Worm (Caenorhabditis elegans) whole organism, young adult: ENCODE data around the gene ciao-2B.

Experiments
- B0336.3 ChIP-seq: fragments of 200-800 bp; sonication (Bioruptor generic); IDR thresholded peaks from 2 replicates; pipeline ENCODE4 v1.3.6; 2022; ENCODE audit warnings: missing genetic modification characterization, missing compliant biosample characterization
- F39B2.1 ChIP-seq: fragments of 200-800 bp; sonication (Bioruptor generic); IDR thresholded peaks from 2 replicates; pipeline ENCODE4 v1.3.6; 2022; ENCODE audit warnings: missing genetic modification reagents, missing genetic modification characterization, missing compliant biosample characterization
- F57A8.1 ChIP-seq: fragments of 200-800 bp; sonication (Bioruptor generic); optimal IDR thresholded peaks from 2 replicates; lab custom pipeline; 2018; ENCODE audit warnings: mild to moderate bottlenecking, missing genetic modification characterization, moderate library complexity, missing compliant biosample characterization
- K12H6.12 ChIP-seq: fragments of 200-800 bp; sonication (Bioruptor generic); optimal IDR thresholded peaks from 2 replicates; lab custom pipeline; 2018; ENCODE audit warnings: mild to moderate bottlenecking, missing genetic modification characterization, missing compliant biosample characterization
- Y56A3A.18 ChIP-seq: fragments of 200-800 bp; sonication (Bioruptor generic); IDR thresholded peaks from 2 replicates; pipeline ENCODE4 v1.3.6; 2022; ENCODE audit warnings: missing genetic modification reagents, missing genetic modification characterization, missing compliant biosample characterization
- Y67H2A.10 ChIP-seq: fragments of 200-800 bp; sonication (Bioruptor generic); conservative IDR thresholded peaks from 2 replicates; pipeline ENCODE4 v1.3.6; 2022; ENCODE audit warnings: missing genetic modification reagents, missing genetic modification characterization, missing compliant biosample characterization
- bed-2 ChIP-seq: fragments of 200-800 bp; sonication (Bioruptor generic); IDR thresholded peaks from 2 replicates; pipeline ENCODE4 v1.3.6; 2022; ENCODE audit warnings: missing genetic modification reagents, missing genetic modification characterization, missing compliant biosample characterization
- ccch-3 ChIP-seq: fragments of 200-800 bp; sonication (Bioruptor generic); optimal IDR thresholded peaks from 2 replicates; lab custom pipeline; 2018; ENCODE audit warnings: mild to moderate bottlenecking, missing genetic modification characterization, missing compliant biosample characterization
- cebp-1 ChIP-seq, 2 experiments: fragments of 200-800 bp in 1 of 2; sonication (Bioruptor generic) in 1 of 2; sonication (generic microtip) in 1 of 2; IDR thresholded peaks in 1 of 2; optimal IDR thresholded peaks in 1 of 2; 2 replicates each; pipeline versions ENCODE4 v1.3.6 to Lab custom; 2017 to 2022; ENCODE audit warnings: missing compliant biosample characterization in 2 of 2, missing genetic modification characterization in 2 of 2, mild to moderate bottlenecking in 1 of 2, missing genetic modification reagents in 1 of 2, moderate library complexity in 1 of 2
- ceh-100 ChIP-seq: fragments of 200-800 bp; sonication (Bioruptor generic); IDR thresholded peaks from 2 replicates; pipeline ENCODE4 v1.3.6; 2022; ENCODE audit warnings: missing genetic modification reagents, missing genetic modification characterization, missing compliant biosample characterization
- ceh-58 ChIP-seq: fragments of 200-800 bp; sonication (Bioruptor generic); IDR thresholded peaks from 2 replicates; pipeline ENCODE4 v1.3.6; 2022; ENCODE audit warnings: missing genetic modification characterization, missing compliant biosample characterization
- dpff-1 ChIP-seq: sonication (generic microtip); optimal IDR thresholded peaks from 2 replicates; lab custom pipeline; 2017; ENCODE audit warnings: mild to moderate bottlenecking, missing genetic modification characterization, missing compliant biosample characterization
- egl-44 ChIP-seq: fragments of 200-800 bp; sonication (Bioruptor generic); IDR thresholded peaks from 2 replicates; pipeline ENCODE4 v1.3.6; 2022; ENCODE audit warnings: missing genetic modification reagents, missing genetic modification characterization, missing compliant biosample characterization
- egrh-3 ChIP-seq: fragments of 200-800 bp; sonication (Bioruptor generic); IDR thresholded peaks from 2 replicates; pipeline ENCODE4 v1.3.6; 2022; ENCODE audit warnings: missing genetic modification reagents, missing genetic modification characterization, missing compliant biosample characterization
- ekl-4 ChIP-seq: fragments of 200-800 bp; sonication (Bioruptor generic); IDR thresholded peaks from 2 replicates; pipeline ENCODE4 v1.3.6; 2022; ENCODE audit warnings: missing genetic modification reagents, missing genetic modification characterization, missing compliant biosample characterization
- ets-4 ChIP-seq: fragments of 200-800 bp; sonication (Bioruptor generic); optimal IDR thresholded peaks from 2 replicates; lab custom pipeline; 2018; ENCODE audit warnings: mild to moderate bottlenecking, missing genetic modification characterization, missing compliant biosample characterization
- hmg-1.2 ChIP-seq: fragments of 200-800 bp; sonication (Bioruptor generic); IDR thresholded peaks from 2 replicates; pipeline ENCODE4 v1.3.6; 2022; ENCODE audit warnings: missing genetic modification reagents, missing genetic modification characterization, missing compliant biosample characterization
- hrde-1 ChIP-seq: sonication (generic microtip); optimal IDR thresholded peaks from 2 replicates; lab custom pipeline; 2016; ENCODE audit warnings: missing genetic modification characterization, mild to moderate bottlenecking, missing compliant biosample characterization, moderate library complexity, missing genotype, missing genetic modification reagents, borderline replicate concordance
- hsf-1 ChIP-seq: fragments of 200-800 bp; sonication (Bioruptor generic); IDR thresholded peaks from 2 replicates; pipeline ENCODE4 v1.3.6; 2022; ENCODE audit warnings: missing genetic modification reagents, missing genetic modification characterization, missing compliant biosample characterization
- let-526 ChIP-seq: fragments of 200-800 bp; sonication (Bioruptor generic); IDR thresholded peaks from 2 replicates; pipeline ENCODE4 v1.3.6; 2022; ENCODE audit warnings: missing genetic modification reagents, missing genetic modification characterization, missing compliant biosample characterization
- lir-1 ChIP-seq: fragments of 200-800 bp; sonication (Bioruptor generic); conservative IDR thresholded peaks from 2 replicates; pipeline ENCODE4 v1.3.6; 2022; ENCODE audit warnings: missing genetic modification reagents, missing genetic modification characterization, missing compliant biosample characterization
- lsl-1 ChIP-seq: fragments of 200-800 bp; sonication (Bioruptor generic); optimal IDR thresholded peaks from 2 replicates; lab custom pipeline; 2018; ENCODE audit warnings: mild to moderate bottlenecking, missing genetic modification characterization, moderate library complexity, missing compliant biosample characterization
- madf-8 ChIP-seq: fragments of 200-800 bp; sonication (Bioruptor generic); conservative IDR thresholded peaks from 2 replicates; pipeline ENCODE4 v1.3.6; 2022; ENCODE audit warnings: missing genetic modification reagents, missing genetic modification characterization, missing compliant biosample characterization
- mcd-1 ChIP-seq: fragments of 200-800 bp; sonication (Bioruptor generic); IDR thresholded peaks from 2 replicates; pipeline ENCODE4 v1.3.6; 2022; ENCODE audit warnings: missing genetic modification reagents, missing genetic modification characterization, missing compliant biosample characterization
- mxl-1 ChIP-seq: sonication (generic microtip); optimal IDR thresholded peaks from 2 replicates; lab custom pipeline; 2016; ENCODE audit warnings: missing genetic modification characterization, missing compliant biosample characterization
- pbrm-1 ChIP-seq: fragments of 200-800 bp; sonication (Bioruptor generic); IDR thresholded peaks from 2 replicates; pipeline ENCODE4 v1.3.6; 2022; ENCODE audit warnings: missing genetic modification reagents, missing genetic modification characterization, missing compliant biosample characterization
- rcor-1 ChIP-seq: fragments of 200-800 bp; sonication (Bioruptor generic); IDR thresholded peaks from 2 replicates; pipeline ENCODE4 v1.3.6; 2022; ENCODE audit warnings: missing genetic modification reagents, missing genetic modification characterization, missing compliant biosample characterization
- repo-1 ChIP-seq: sonication (generic microtip); optimal IDR thresholded peaks from 2 replicates; lab custom pipeline; 2017; ENCODE audit warnings: mild to moderate bottlenecking, missing genetic modification characterization, missing compliant biosample characterization
- snpc-1.1 ChIP-seq: sonication (generic microtip); optimal IDR thresholded peaks from 2 replicates; lab custom pipeline; 2017; ENCODE audit warnings: missing genetic modification characterization, mild to moderate bottlenecking, missing compliant biosample characterization, antibody characterized with exemption, moderate library complexity, missing genotype, missing genetic modification reagents; ENCODE audit not compliant: insufficient read depth
- snpc-1.3 ChIP-seq: sonication (generic microtip); optimal IDR thresholded peaks from 2 replicates; lab custom pipeline; 2017; ENCODE audit warnings: missing genetic modification characterization, mild to moderate bottlenecking, missing compliant biosample characterization, antibody characterized with exemption, moderate library complexity, missing genotype, missing genetic modification reagents; ENCODE audit not compliant: insufficient read depth
- snpc-4 ChIP-seq, 5 experiments: fragments of 150-350 bp in 1 of 5; sonication (generic microtip) in 4 of 5; optimal IDR thresholded peaks; 2 replicates each; lab custom pipeline; 2014 to 2018; ENCODE audit warnings: missing genetic modification characterization in 5 of 5, missing biosample characterization in 3 of 5, antibody characterized with exemption in 2 of 5, mild to moderate bottlenecking in 2 of 5, missing compliant biosample characterization in 2 of 5, missing genotype in 2 of 5, moderate library complexity in 2 of 5, missing genetic modification reagents in 1 of 5
- xnd-1 ChIP-seq: sonication (generic microtip); optimal IDR thresholded peaks from 2 replicates; lab custom pipeline; 2016; ENCODE audit warnings: missing genotype, missing genetic modification reagents, missing genetic modification characterization, missing compliant biosample characterization

The ciao-2B gene

DNA sequence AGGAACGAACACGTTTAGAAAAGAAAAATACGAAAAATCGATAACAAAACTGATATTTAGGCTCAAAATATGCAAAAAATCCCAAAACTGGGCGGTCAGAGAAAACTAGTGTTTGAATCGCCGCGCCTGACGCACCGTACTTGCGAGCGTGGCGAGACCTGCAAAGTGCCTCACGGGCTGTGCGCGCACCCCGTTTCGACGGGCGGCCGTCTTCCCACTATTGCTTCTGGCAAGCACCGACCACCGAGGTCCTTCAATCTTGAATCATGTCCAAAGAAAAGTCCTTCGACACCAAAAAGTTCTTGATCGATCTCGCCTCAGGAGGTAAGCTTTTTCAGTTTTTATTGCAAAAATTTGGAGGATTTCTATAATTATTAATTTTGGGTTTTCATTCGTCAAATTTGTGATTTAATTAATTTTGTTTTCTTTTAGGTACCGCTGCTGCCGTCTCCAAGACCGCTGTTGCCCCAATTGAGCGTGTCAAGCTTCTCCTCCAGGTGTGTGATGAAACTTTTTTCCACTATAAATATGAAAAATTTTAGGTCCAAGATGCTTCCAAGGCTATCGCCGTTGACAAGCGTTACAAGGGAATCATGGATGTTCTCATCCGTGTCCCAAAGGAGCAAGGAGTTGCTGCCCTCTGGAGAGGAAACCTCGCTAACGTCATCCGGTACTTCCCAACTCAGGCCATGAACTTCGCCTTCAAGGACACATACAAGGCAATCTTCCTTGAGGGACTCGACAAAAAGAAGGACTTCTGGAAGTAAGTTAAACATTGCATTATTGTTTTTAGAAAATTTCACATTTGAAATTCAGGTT, 23.8 kb upstream of the ciao-2B start, which contains the start of gene ant-1.1 (continued):
- TF ChIP-seq B0336.3 (GFP tag; lab: Robert Waterston, UW) (peak; percentile 72; the same call in 1 of the 2 replicates), egl-44 (GFP tag; lab: Robert Waterston, UW) (no peak), snpc-1.1 (tag; lab: Kevin White, UChicago) (no peak), ccch-3 (GFP tag; lab: Kevin White, UChicago) (no peak), madf-8 (GFP tag; lab: Robert Waterston, UW) (peak; percentile 29; the same call in 1 of the 2 replicates), bed-2 (no peak), ets-4 (GFP tag; lab: Kevin White, UChicago) (peak; percentile 53), K12H6.12 (tag; lab: Kevin White, UChicago) (peak; percentile 85), dpff-1 (no peak), lir-1 (GFP tag; lab: Robert Waterston, UW) (peak; percentile 88), let-526 (GFP tag; lab: Robert Waterston, UW) (peak; percentile 54; the same call in 1 of the 2 replicates), mcd-1 (peak; percentile 94), F39B2.1 (peak; percentile 73; the same call in 1 of the 2 replicates), xnd-1 (peak; percentile 45), ceh-100 (GFP tag; lab: Robert Waterston, UW) (peak; percentile 74), mxl-1 (no peak), ceh-58 (GFP tag; lab: Robert Waterston, UW) (no peak), snpc-1.3 (tag; lab: Kevin White, UChicago) (peak; percentile 84), rcor-1 (GFP tag; lab: Robert Waterston, UW) (peak; percentile 87), egrh-3 (GFP tag; lab: Robert Waterston, UW) (peak; percentile 88), Y67H2A.10 (GFP tag; lab: Robert Waterston, UW) (peak; percentile 84), hrde-1 (tag; lab: Kevin White, UChicago) (no peak), Y56A3A.18 (peak; percentile 70), ekl-4 (peak; percentile 92), repo-1 (tag; lab: Kevin White, UChicago) (peak; percentile 61)

DNA sequence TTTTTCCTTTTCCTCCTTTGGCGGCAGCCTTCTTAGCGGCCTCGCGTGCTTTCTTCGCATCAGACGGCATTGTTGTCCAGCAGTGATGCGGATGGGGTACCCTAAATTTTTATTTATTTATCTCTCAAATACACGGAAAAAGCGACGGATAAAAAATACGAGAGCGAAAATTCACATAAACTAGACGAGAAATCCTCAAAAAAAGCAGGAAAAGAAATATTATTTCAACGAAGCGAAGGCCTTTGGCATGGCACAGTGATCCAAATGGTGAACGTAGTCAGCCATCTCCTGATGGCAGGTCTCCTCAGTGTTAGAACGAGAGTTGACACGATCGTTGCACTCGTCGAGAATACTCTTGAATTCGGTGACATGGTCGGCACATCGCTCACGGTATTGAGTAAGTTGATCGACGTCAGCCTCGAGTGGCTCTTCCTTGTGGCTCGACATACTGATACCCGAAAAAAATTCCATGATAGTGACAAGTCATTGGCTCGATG, 22.8 kb upstream of the ciao-2B start, which contains the start of the genes abcf-2 and T27E9.2:
abcf-2 (minus strand) TSS at position 101 of the 497 bp plus-strand sequence.
T27E9.2 (minus strand) TSS at position 447 of the 497 bp plus-strand sequence.
- TF ChIP-seq pbrm-1 (GFP tag; lab: Robert Waterston, UW) (0 out of 2 replicates have a peak, but pooled peaks have one; percentile 31), cebp-1 (GFP tag; IDR thresholded peaks at IDR 0.05; lab: Robert Waterston, UW) (no peak), cebp-1 (tag; optimal IDR thresholded peaks at IDR 0.05; lab: Kevin White, UChicago) (peak; percentile 29), F57A8.1 (GFP tag; lab: Kevin White, UChicago) (no peak), lsl-1 (GFP tag; lab: Kevin White, UChicago) (peak; percentile 16), hsf-1 (0 out of 2 replicates have a peak, but pooled peaks have one; percentile 26), snpc-4 (GFP tag; optimal IDR thresholded peaks at IDR 0.05; lab: Kevin White, UChicago) (no peak), snpc-4 (tag; optimal IDR thresholded peaks at IDR 0.05; lab: Kevin White, UChicago) (no peak), hmg-1.2 (0 out of 2 replicates have a peak, but pooled peaks have one; percentile 6)
